Fruit fly (Drosophila melanogaster) whole organism, embryonic: ENCODE results near the gene mib2.

Experiments
- Ada2b ChIP-seq: fragments of 200-800 bp; sonication (Bioruptor generic); IDR thresholded peaks from 2 replicates; pipeline ENCODE4 v1.3.6; 2022; ENCODE audit warnings: missing biosample characterization, missing genetic modification characterization
- Bteb2 ChIP-seq: fragments of 200-800 bp; sonication (Bioruptor generic); optimal IDR thresholded peaks from 2 replicates; lab custom pipeline; 2016; ENCODE audit warnings: missing biosample characterization, missing genetic modification characterization
- CG1024 ChIP-seq: fragments of 200-800 bp; sonication (Bioruptor generic); IDR thresholded peaks from 2 replicates; pipeline ENCODE4 v1.3.6; 2022; ENCODE audit warnings: missing biosample characterization, missing genetic modification characterization
- CG10267 ChIP-seq: fragments of 200-800 bp; sonication (Bioruptor generic); optimal IDR thresholded peaks from 2 replicates; lab custom pipeline; 2018; ENCODE audit warnings: missing biosample characterization, mild to moderate bottlenecking, missing genetic modification characterization, moderate library complexity
- CG10274 ChIP-seq: fragments of 200-800 bp; sonication (Bioruptor generic); optimal IDR thresholded peaks from 3 replicates; lab custom pipeline; 2017; ENCODE audit warnings: missing biosample characterization, mild to moderate bottlenecking, missing genetic modification characterization
- CG10543 ChIP-seq: fragments of 200-800 bp; sonication (Bioruptor generic); optimal IDR thresholded peaks from 3 replicates; lab custom pipeline; 2017; ENCODE audit warnings: missing biosample characterization, mild to moderate bottlenecking, missing genetic modification characterization, moderate library complexity
- CG10654 ChIP-seq: fragments of 200-800 bp; sonication (Bioruptor generic); optimal IDR thresholded peaks from 2 replicates; lab custom pipeline; 2016; ENCODE audit warnings: missing biosample characterization, missing genetic modification characterization
- CG10959 ChIP-seq: fragments of 200-800 bp; sonication (Bioruptor generic); IDR thresholded peaks from 2 replicates; pipeline ENCODE4 v1.3.6; 2022; ENCODE audit warnings: missing biosample characterization, missing genetic modification characterization
- CG11085 ChIP-seq: fragments of 200-800 bp; sonication (Bioruptor generic); IDR thresholded peaks from 2 replicates; pipeline ENCODE4 v1.3.6; 2022; ENCODE audit warnings: missing biosample characterization, missing genetic modification characterization
- CG11398 ChIP-seq: fragments of 200-800 bp; sonication (Bioruptor generic); optimal IDR thresholded peaks from 2 replicates; lab custom pipeline; 2016; ENCODE audit warnings: missing biosample characterization, missing genetic modification characterization
- CG12071 ChIP-seq: fragments of 200-800 bp; sonication (Bioruptor generic); optimal IDR thresholded peaks from 3 replicates; lab custom pipeline; 2018; ENCODE audit warnings: missing biosample characterization, mild to moderate bottlenecking, missing genetic modification characterization
- CG12744 ChIP-seq: fragments of 200-800 bp; sonication (Bioruptor generic); optimal IDR thresholded peaks from 2 replicates; lab custom pipeline; 2016; ENCODE audit warnings: missing biosample characterization, missing genetic modification characterization
- CG16815 ChIP-seq: fragments of 200-800 bp; sonication (Bioruptor generic); optimal IDR thresholded peaks from 3 replicates; lab custom pipeline; 2017; ENCODE audit warnings: missing biosample characterization, mild to moderate bottlenecking, missing genetic modification characterization
- CG17361 ChIP-seq: fragments of 200-800 bp; sonication (Bioruptor generic); IDR thresholded peaks from 3 replicates; pipeline ENCODE4 v1.3.6; 2022; ENCODE audit warnings: missing biosample characterization, missing genetic modification characterization
- CG18476 ChIP-seq: fragments of 200-800 bp; sonication (Bioruptor generic); optimal IDR thresholded peaks from 2 replicates; lab custom pipeline; 2016; ENCODE audit warnings: missing biosample characterization, mild to moderate bottlenecking, missing genetic modification characterization
- CG2875 ChIP-seq: fragments of 200-800 bp; sonication (Bioruptor generic); optimal IDR thresholded peaks from 2 replicates; lab custom pipeline; 2017; ENCODE audit warnings: missing biosample characterization, mild to moderate bottlenecking, missing genetic modification characterization, missing genetic modification reagents
- CG2889 ChIP-seq: fragments of 200-800 bp; sonication (Bioruptor generic); IDR thresholded peaks from 3 replicates; pipeline ENCODE4 v1.3.6; 2022; ENCODE audit warnings: missing biosample characterization, missing genetic modification characterization
- CG3065 ChIP-seq: fragments of 200-800 bp; sonication (Bioruptor generic); optimal IDR thresholded peaks from 2 replicates; lab custom pipeline; 2016; ENCODE audit warnings: missing biosample characterization, missing genetic modification characterization
- CG33213 ChIP-seq: fragments of 200-800 bp; sonication (Bioruptor generic); optimal IDR thresholded peaks from 3 replicates; lab custom pipeline; 2016; ENCODE audit warnings: missing biosample characterization, missing genetic modification characterization
- CG33557 ChIP-seq: fragments of 200-800 bp; sonication (Bioruptor generic); optimal IDR thresholded peaks from 2 replicates; lab custom pipeline; 2019; ENCODE audit warnings: missing biosample characterization, mild to moderate bottlenecking, missing genetic modification characterization, moderate library complexity
- CG34224 ChIP-seq: fragments of 200-800 bp; sonication (Bioruptor generic); IDR thresholded peaks from 3 replicates; pipeline ENCODE4 v1.3.6; 2022; ENCODE audit warnings: missing biosample characterization, missing genetic modification characterization; ENCODE audit not compliant: partially characterized antibody
- CG5953 ChIP-seq: fragments of 200-800 bp; sonication (Bioruptor generic); IDR thresholded peaks from 2 replicates; pipeline ENCODE4 v1.3.6; 2022; ENCODE audit warnings: missing biosample characterization, missing genetic modification characterization
- CG6175 ChIP-seq: fragments of 200-800 bp; sonication (Bioruptor generic); IDR thresholded peaks from 3 replicates; pipeline ENCODE4 v1.3.6; 2022; ENCODE audit warnings: missing biosample characterization, missing genetic modification characterization
- CG6654 ChIP-seq: fragments of 200-800 bp; sonication (Bioruptor generic); optimal IDR thresholded peaks from 2 replicates; lab custom pipeline; 2017; ENCODE audit warnings: missing biosample characterization, mild to moderate bottlenecking, missing genetic modification characterization
- CG6689 ChIP-seq: fragments of 200-800 bp; sonication (Bioruptor generic); IDR thresholded peaks from 2 replicates; pipeline ENCODE4 v1.3.6; 2022; ENCODE audit warnings: missing biosample characterization, missing genetic modification characterization
- CG7357 ChIP-seq: fragments of 200-800 bp; sonication (Bioruptor generic); IDR thresholded peaks from 3 replicates; pipeline ENCODE4 v1.3.6; 2022; ENCODE audit warnings: missing biosample characterization, missing genetic modification characterization
- CG8924 ChIP-seq: fragments of 200-800 bp; optimal IDR thresholded peaks from 3 replicates; lab custom pipeline; 2019; ENCODE audit warnings: missing biosample characterization, mild to moderate bottlenecking, missing genetic modification characterization, moderate library complexity
- E2f2 ChIP-seq: fragments of 200-800 bp; sonication (Bioruptor generic); IDR thresholded peaks from 2 replicates; pipeline ENCODE4 v1.3.6; 2022; ENCODE audit warnings: missing biosample characterization, missing genetic modification characterization
- Ets65A ChIP-seq: fragments of 200-800 bp; sonication (Bioruptor generic); peaks from one replicate; lab custom pipeline; 2016; ENCODE audit warnings: missing biosample characterization, missing genetic modification characterization
- Hey ChIP-seq: fragments of 200-800 bp; sonication (Bioruptor generic); optimal IDR thresholded peaks from 3 replicates; lab custom pipeline; 2018; ENCODE audit warnings: missing biosample characterization, mild to moderate bottlenecking, missing genetic modification characterization
- HmgD ChIP-seq: fragments of 200-800 bp; sonication (Bioruptor generic); optimal IDR thresholded peaks from 3 replicates; lab custom pipeline; 2016; ENCODE audit warnings: missing biosample characterization, missing genetic modification characterization
- Mad ChIP-seq: fragments of 200-800 bp; sonication (Bioruptor generic); optimal IDR thresholded peaks from 2 replicates; lab custom pipeline; 2016; ENCODE audit warnings: missing biosample characterization, missing genetic modification characterization
- NfI ChIP-seq: fragments of 200-800 bp; sonication (Bioruptor generic); optimal IDR thresholded peaks from 3 replicates; lab custom pipeline; 2018; ENCODE audit warnings: missing biosample characterization, mild to moderate bottlenecking, missing genetic modification characterization, moderate library complexity
- Oaz ChIP-seq: fragments of 200-800 bp; sonication (Bioruptor generic); IDR thresholded peaks from 2 replicates; pipeline ENCODE4 v1.3.6; 2022; ENCODE audit warnings: missing biosample characterization, missing genetic modification characterization
- PHDP ChIP-seq: fragments of 200-800 bp; sonication (Bioruptor generic); optimal IDR thresholded peaks from 3 replicates; lab custom pipeline; 2018; ENCODE audit warnings: missing biosample characterization, mild to moderate bottlenecking, missing genetic modification characterization, moderate library complexity
- az2 ChIP-seq: fragments of 200-800 bp; sonication (Bioruptor generic); optimal IDR thresholded peaks from 3 replicates; lab custom pipeline; 2016; ENCODE audit warnings: missing biosample characterization, missing genetic modification characterization
- br ChIP-seq: fragments of >200 bp; optimal IDR thresholded peaks from 2 replicates; lab custom pipeline; 2017
- crp ChIP-seq, 2 experiments: fragments of 200-800 bp; sonication (Bioruptor generic); optimal IDR thresholded peaks; 2 replicates in 1 of 2; 3 replicates in 1 of 2; lab custom pipeline; 2017; ENCODE audit warnings: missing biosample characterization in 2 of 2, missing genetic modification characterization in 2 of 2, mild to moderate bottlenecking in 1 of 2, moderate library complexity in 1 of 2
- dysf ChIP-seq: fragments of 200-800 bp; sonication (Bioruptor generic); IDR thresholded peaks from 3 replicates; pipeline ENCODE4 v1.3.6; 2022; ENCODE audit warnings: missing biosample characterization, missing genetic modification characterization
- ewg ChIP-seq: fragments of 200-800 bp; sonication (Bioruptor generic); optimal IDR thresholded peaks from 3 replicates; lab custom pipeline; 2017; ENCODE audit warnings: mild to moderate bottlenecking, missing biosample characterization, missing genetic modification reagents, missing genetic modification characterization
- fru ChIP-seq: fragments of >200 bp; optimal IDR thresholded peaks from 2 replicates; lab custom pipeline; 2017
- gce ChIP-seq: fragments of 200-800 bp; sonication (Bioruptor generic); IDR thresholded peaks from 3 replicates; pipeline ENCODE4 v1.3.6; 2022; ENCODE audit warnings: missing biosample characterization, missing genetic modification characterization
- grau ChIP-seq: fragments of 200-800 bp; optimal IDR thresholded peaks from 3 replicates; lab custom pipeline; 2019; ENCODE audit warnings: missing biosample characterization, mild to moderate bottlenecking, missing genetic modification characterization, moderate library complexity
- grn ChIP-seq: fragments of 200-800 bp; sonication (Bioruptor generic); optimal IDR thresholded peaks from 3 replicates; lab custom pipeline; 2017; ENCODE audit warnings: missing biosample characterization, missing genetic modification characterization
- ken ChIP-seq: fragments of 200-800 bp; sonication (Bioruptor generic); IDR thresholded peaks from 3 replicates; pipeline ENCODE4 v1.3.6; 2022; ENCODE audit warnings: missing biosample characterization, missing genetic modification characterization
- lilli ChIP-seq: fragments of 200-800 bp; sonication (Bioruptor generic); optimal IDR thresholded peaks from 3 replicates; lab custom pipeline; 2016; ENCODE audit warnings: missing biosample characterization, missing genetic modification characterization
- mirr ChIP-seq: fragments of 200-800 bp; sonication (Bioruptor generic); optimal IDR thresholded peaks from 3 replicates; lab custom pipeline; 2018; ENCODE audit warnings: missing biosample characterization, mild to moderate bottlenecking, missing genetic modification characterization
- ranshi ChIP-seq: fragments of 200-800 bp; sonication (Bioruptor generic); IDR thresholded peaks from 2 replicates; pipeline ENCODE4 v1.3.6; 2022; ENCODE audit warnings: missing biosample characterization, missing genetic modification characterization
- sd ChIP-seq: fragments of 200-800 bp; sonication (Bioruptor generic); optimal IDR thresholded peaks from 3 replicates; lab custom pipeline; 2018; ENCODE audit warnings: missing biosample characterization, mild to moderate bottlenecking, missing genetic modification characterization, moderate library complexity
- sr ChIP-seq: fragments of 200-800 bp; sonication (Bioruptor generic); IDR thresholded peaks from 3 replicates; pipeline ENCODE4 v1.3.6; 2022; ENCODE audit warnings: missing biosample characterization, missing genetic modification characterization
- stwl ChIP-seq: fragments of 200-800 bp; sonication (Bioruptor generic); optimal IDR thresholded peaks from 3 replicates; lab custom pipeline; 2018; ENCODE audit warnings: missing biosample characterization, mild to moderate bottlenecking, missing genetic modification characterization, moderate library complexity

Gene mib2

dm6 chr2L:19014032-19014880 is 20.0 kb upstream of the mib2 start (continued):
- peak; percentile 84 for TF ChIP-seq NfI (GFP tag; lab: Kevin White, UChicago)
- TF ChIP-seq sr = no peak
- TF ChIP-seq CG10274 = peak; percentile 15
- TF ChIP-seq CG5953 (GFP tag; lab: Robert Waterston, UW) = no peak
- TF ChIP-seq CG8924 (tag; lab: Kevin White, UChicago) = peak; percentile 83
- peak; percentile 79 for TF ChIP-seq dysf (GFP tag; lab: Robert Waterston, UW)
- no peak for TF ChIP-seq CG12744 (GFP tag; lab: Kevin White, UChicago)
- no peak for TF ChIP-seq CG10959 (GFP tag; lab: Robert Waterston, UW)
- TF ChIP-seq Mad (GFP tag; lab: Kevin White, UChicago) = no peak
- peak; percentile 60 for TF ChIP-seq Oaz (GFP tag; lab: Robert Waterston, UW)
- TF ChIP-seq br (lab: Kevin White, UChicago) = no peak
- peak; percentile 72 for TF ChIP-seq CG10543
- TF ChIP-seq CG11085 (GFP tag; lab: Robert Waterston, UW) = 0 out of 2 replicates have a peak, but pooled peaks have one; percentile 42
- no peak for TF ChIP-seq CG1024 (GFP tag; lab: Robert Waterston, UW)
- peak; percentile 28 for TF ChIP-seq CG2875
- TF ChIP-seq CG6654 (GFP tag; lab: Kevin White, UChicago) = no peak
- no peak for TF ChIP-seq Bteb2 (GFP tag; lab: Kevin White, UChicago)
- TF ChIP-seq CG10654 (GFP tag; lab: Kevin White, UChicago) = peak; percentile 11
- TF ChIP-seq grn (GFP tag; lab: Kevin White, UChicago) = no peak
- no peak for TF ChIP-seq CG11398 (GFP tag; lab: Kevin White, UChicago)
- peak; percentile 68 for TF ChIP-seq CG10267 (tag; lab: Kevin White, UChicago)
- no peak for TF ChIP-seq CG34224
- peak; percentile 52 for TF ChIP-seq E2f2 (GFP tag; lab: Robert Waterston, UW)
- TF ChIP-seq CG6689 = peak; percentile 53; the same call in 1 of the 2 replicates
- peak; percentile 52 for TF ChIP-seq CG16815 (GFP tag; lab: Kevin White, UChicago)
- TF ChIP-seq PHDP (tag; lab: Kevin White, UChicago) = peak; percentile 81
- TF ChIP-seq CG7357 = peak; percentile 60; the same call in 1 of the 3 replicates
- peak in 1 of 2 experiments; percentile 20 for TF ChIP-seq crp (GFP tag; optimal IDR thresholded peaks at IDR 0.05; lab: Kevin White, UChicago)
- no peak for TF ChIP-seq fru (lab: Kevin White, UChicago)
- TF ChIP-seq CG6175 (GFP tag; lab: Robert Waterston, UW) = no peak
- TF ChIP-seq CG12071 = no peak

dm6 chr2L:19014881-19015366 is 19.3 kb upstream of the mib2 start:
- TF ChIP-seq CG6654 (GFP tag; lab: Kevin White, UChicago) (no peak), ranshi (GFP tag; lab: Robert Waterston, UW) (no peak), CG33213 (no peak), sd (tag; lab: Kevin White, UChicago) (peak; percentile 72), CG7357 (no peak), mirr (GFP tag; lab: Kevin White, UChicago) (peak; percentile 46), HmgD (no peak), lilli (GFP tag; lab: Kevin White, UChicago) (peak; percentile 24), Ets65A (peak; percentile 44), CG33557 (GFP tag; lab: Kevin White, UChicago) (no peak), az2 (no peak), CG18476 (peak; percentile 0), stwl (no peak), CG3065 (GFP tag; lab: Kevin White, UChicago) (no peak), ewg (GFP tag; lab: Kevin White, UChicago) (no peak), Hey (tag; lab: Kevin White, UChicago) (peak; percentile 71), gce (GFP tag; lab: Robert Waterston, UW) (no peak), grau (tag; lab: Kevin White, UChicago) (no peak), ken (GFP tag; lab: Robert Waterston, UW) (no peak), fru (lab: Kevin White, UChicago) (no peak), Ada2b (GFP tag; lab: Robert Waterston, UW) (no peak), CG17361 (GFP tag; lab: Robert Waterston, UW) (no peak), CG2889 (0 out of 3 replicates have a peak, but pooled peaks have one; percentile 10)
